Fruit fly (Drosophila melanogaster) Kc167 (cell line): Measurements from ENCODE around the gene CG13085.

Experiments used
- Myc ChIP-seq: fragments of >200 bp; optimal IDR thresholded peaks from 2 replicates; lab custom pipeline; 2017; ENCODE audit warnings: missing external identifiers
- Sin3A ChIP-seq: fragments of >200 bp; optimal IDR thresholded peaks from 2 replicates; lab custom pipeline; 2018; ENCODE audit warnings: missing external identifiers
- h ChIP-seq: fragments of >200 bp; optimal IDR thresholded peaks from 3 replicates; lab custom pipeline; 2018; ENCODE audit warnings: missing external identifiers
- insv ChIP-seq: fragments of >200 bp; optimal IDR thresholded peaks from 3 replicates; lab custom pipeline; 2018; ENCODE audit warnings: missing external identifiers
- psq ChIP-seq: fragments of >200 bp; optimal IDR thresholded peaks from 2 replicates; lab custom pipeline; 2017; ENCODE audit warnings: missing external identifiers
- ttk ChIP-seq: sonication (Bioruptor generic); optimal IDR thresholded peaks from 2 replicates; lab custom pipeline; 2017; ENCODE audit warnings: missing external identifiers

DNA sequence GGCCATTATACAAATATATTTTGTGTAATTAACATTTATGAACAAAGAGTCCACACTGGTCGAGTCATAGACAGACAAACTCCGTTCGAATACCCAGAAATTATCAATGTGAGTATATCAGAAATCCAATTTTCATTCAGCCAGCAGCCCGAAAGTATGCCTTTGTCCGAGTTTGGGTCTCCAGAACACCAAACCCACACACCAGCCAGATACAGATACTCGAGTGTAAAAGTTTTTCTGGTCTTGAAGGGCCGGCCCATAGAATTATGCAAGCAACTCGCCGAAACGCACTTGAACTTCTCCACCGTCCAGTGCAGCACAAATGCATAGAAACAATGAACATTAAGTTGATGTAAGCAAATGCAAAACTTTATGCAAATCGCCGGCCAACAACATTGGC, 45.2 kb upstream of the CG13085 start:
- TF ChIP-seq psq (lab: Kevin White, UChicago), result no peak
- no peak for TF ChIP-seq h (lab: Kevin White, UChicago)
- TF ChIP-seq insv (lab: Kevin White, UChicago), result no peak
- TF ChIP-seq ttk, result no peak
- no peak for TF ChIP-seq Myc
- no peak for TF ChIP-seq Sin3A
